Worm (Caenorhabditis elegans) whole organism, late embryonic: Measurements from ENCODE around the gene zzz-1.

Source experiments
- C08G9.2 ChIP-seq: sonication (generic microtip); optimal IDR thresholded peaks from 2 replicates; lab custom pipeline; 2016; ENCODE audit warnings: mild to moderate bottlenecking, missing genetic modification characterization, moderate library complexity, missing compliant biosample characterization
- C38D4.7 ChIP-seq: fragments of 200-800 bp; sonication (Bioruptor generic); optimal IDR thresholded peaks from 2 replicates; lab custom pipeline; 2018; ENCODE audit warnings: mild to moderate bottlenecking, missing genetic modification characterization, moderate library complexity, missing compliant biosample characterization
- F13H6.1 ChIP-seq: sonication (generic microtip); optimal IDR thresholded peaks from 2 replicates; lab custom pipeline; 2016; ENCODE audit warnings: missing genetic modification characterization, missing compliant biosample characterization
- T23F11.4 ChIP-seq: fragments of 200-800 bp; sonication (Bioruptor generic); optimal IDR thresholded peaks from 2 replicates; lab custom pipeline; 2018; ENCODE audit warnings: mild to moderate bottlenecking, missing genetic modification characterization, missing compliant biosample characterization
- Y22D7AL.16 ChIP-seq: sonication (generic microtip); optimal IDR thresholded peaks from 2 replicates; lab custom pipeline; 2016; ENCODE audit warnings: missing genetic modification characterization, missing compliant biosample characterization
- ahr-1 ChIP-seq: sonication (generic microtip); optimal IDR thresholded peaks from 2 replicates; lab custom pipeline; 2016; ENCODE audit warnings: missing genetic modification characterization, missing compliant biosample characterization
- ama-1 ChIP-seq: fragments of 150-350 bp; optimal IDR thresholded peaks from 2 replicates; lab custom pipeline; 2014
- ceh-14 ChIP-seq: sonication (generic microtip); optimal IDR thresholded peaks from 2 replicates; lab custom pipeline; 2016; ENCODE audit warnings: missing genotype, missing genetic modification characterization, missing compliant biosample characterization
- ceh-18 ChIP-seq: sonication (generic microtip); optimal IDR thresholded peaks from 2 replicates; lab custom pipeline; 2016; ENCODE audit warnings: missing genetic modification characterization, missing compliant biosample characterization
- ceh-19 ChIP-seq: fragments of 200-800 bp; sonication (Bioruptor generic); optimal IDR thresholded peaks from 2 replicates; lab custom pipeline; 2018; ENCODE audit warnings: mild to moderate bottlenecking, missing genetic modification characterization, missing compliant biosample characterization
- ceh-2 ChIP-seq: sonication (generic microtip); optimal IDR thresholded peaks from 2 replicates; lab custom pipeline; 2016; ENCODE audit warnings: missing genotype, missing genetic modification characterization, missing compliant biosample characterization
- ceh-22 ChIP-seq: sonication (generic microtip); optimal IDR thresholded peaks from 2 replicates; lab custom pipeline; 2017; ENCODE audit warnings: missing biosample characterization, missing genetic modification characterization
- ceh-31 ChIP-seq: sonication (generic microtip); optimal IDR thresholded peaks from 2 replicates; lab custom pipeline; 2016; ENCODE audit warnings: missing genetic modification characterization, missing compliant biosample characterization
- ceh-34 ChIP-seq: sonication (generic microtip); optimal IDR thresholded peaks from 2 replicates; lab custom pipeline; 2016; ENCODE audit warnings: mild to moderate bottlenecking, missing genetic modification characterization, missing compliant biosample characterization
- ceh-45 ChIP-seq: fragments of 200-800 bp; sonication (Bioruptor generic); IDR thresholded peaks from 2 replicates; pipeline ENCODE4 v1.3.6; 2022; ENCODE audit warnings: missing genetic modification reagents, missing genetic modification characterization, missing compliant biosample characterization
- ceh-6 ChIP-seq: fragments of 200-800 bp; sonication (Bioruptor generic); optimal IDR thresholded peaks from 2 replicates; lab custom pipeline; 2018; ENCODE audit warnings: mild to moderate bottlenecking, missing genetic modification characterization, missing compliant biosample characterization
- ceh-9 ChIP-seq: sonication (generic microtip); optimal IDR thresholded peaks from 2 replicates; lab custom pipeline; 2016; ENCODE audit warnings: mild to moderate bottlenecking, missing genetic modification characterization, inconsistent platforms, missing compliant biosample characterization
- elt-2 ChIP-seq: sonication (generic microtip); optimal IDR thresholded peaks from 2 replicates; lab custom pipeline; 2016; ENCODE audit warnings: missing genetic modification reagents, missing genetic modification characterization, missing compliant biosample characterization
- elt-4 ChIP-seq: sonication (generic microtip); optimal IDR thresholded peaks from 2 replicates; lab custom pipeline; 2016; ENCODE audit warnings: missing genetic modification characterization, missing compliant biosample characterization
- ets-4 ChIP-seq: sonication (generic microtip); optimal IDR thresholded peaks from 2 replicates; lab custom pipeline; 2016; ENCODE audit warnings: missing genetic modification characterization, missing compliant biosample characterization
- fax-1 ChIP-seq: sonication (generic microtip); optimal IDR thresholded peaks from 2 replicates; lab custom pipeline; 2016; ENCODE audit warnings: missing genotype, missing genetic modification characterization, missing compliant biosample characterization
- fkh-10 ChIP-seq: fragments of 150-350 bp; optimal IDR thresholded peaks from 2 replicates; lab custom pipeline; 2014; ENCODE audit warnings: missing biosample characterization, missing genetic modification reagents, missing genetic modification characterization
- gmeb-2 ChIP-seq: sonication (generic microtip); optimal IDR thresholded peaks from 2 replicates; lab custom pipeline; 2016; ENCODE audit warnings: missing genetic modification characterization, inconsistent platforms, missing compliant biosample characterization
- hlh-13 ChIP-seq: fragments of 200-800 bp; sonication (Bioruptor generic); optimal IDR thresholded peaks from 2 replicates; lab custom pipeline; 2018; ENCODE audit warnings: mild to moderate bottlenecking, missing genetic modification characterization, missing compliant biosample characterization
- hlh-15 ChIP-seq: sonication (generic microtip); optimal IDR thresholded peaks from 2 replicates; lab custom pipeline; 2016; ENCODE audit warnings: missing genetic modification characterization, missing compliant biosample characterization
- hlh-30 ChIP-seq: sonication (generic microtip); optimal IDR thresholded peaks from 2 replicates; lab custom pipeline; 2017; ENCODE audit warnings: antibody characterized with exemption, missing genetic modification characterization, missing compliant biosample characterization; ENCODE audit not compliant: insufficient read depth
- hlh-8 ChIP-seq: sonication (generic microtip); optimal IDR thresholded peaks from 2 replicates; lab custom pipeline; 2016; ENCODE audit warnings: missing genotype, missing genetic modification characterization, missing compliant biosample characterization
- lim-6 ChIP-seq: sonication (generic microtip); optimal IDR thresholded peaks from 2 replicates; lab custom pipeline; 2016; ENCODE audit warnings: missing genetic modification characterization, missing compliant biosample characterization
- madf-2 ChIP-seq: sonication (generic microtip); optimal IDR thresholded peaks from 2 replicates; lab custom pipeline; 2017; ENCODE audit warnings: missing genetic modification characterization, missing compliant biosample characterization
- mec-3 ChIP-seq: sonication (generic microtip); optimal IDR thresholded peaks from 2 replicates; lab custom pipeline; 2016; ENCODE audit warnings: borderline replicate concordance, missing genetic modification characterization, missing compliant biosample characterization
- nfya-1 ChIP-seq: sonication (generic microtip); optimal IDR thresholded peaks from 2 replicates; lab custom pipeline; 2017; ENCODE audit warnings: missing genetic modification characterization, mild to moderate bottlenecking, missing compliant biosample characterization, antibody characterized with exemption, moderate library complexity
- npax-4 ChIP-seq: sonication (generic microtip); optimal IDR thresholded peaks from 2 replicates; lab custom pipeline; 2016; ENCODE audit warnings: missing genetic modification characterization, missing compliant biosample characterization
- odd-2 ChIP-seq: sonication (generic microtip); optimal IDR thresholded peaks from 2 replicates; lab custom pipeline; 2017; ENCODE audit warnings: antibody characterized with exemption, mild to moderate bottlenecking, missing genetic modification characterization, missing compliant biosample characterization
- pat-9 ChIP-seq: fragments of 200-800 bp; sonication (Bioruptor generic); optimal IDR thresholded peaks from 2 replicates; lab custom pipeline; 2018; ENCODE audit warnings: mild to moderate bottlenecking, missing genetic modification characterization, moderate library complexity, missing compliant biosample characterization
- pax-1 ChIP-seq: fragments of 150-350 bp; optimal IDR thresholded peaks from 2 replicates; lab custom pipeline; 2014; ENCODE audit warnings: missing biosample characterization, missing genetic modification characterization
- ref-2 ChIP-seq: sonication (generic microtip); optimal IDR thresholded peaks from 2 replicates; lab custom pipeline; 2016; ENCODE audit warnings: missing genetic modification characterization, missing compliant biosample characterization
- sdc-2 ChIP-seq: sonication (generic microtip); optimal IDR thresholded peaks from 2 replicates; lab custom pipeline; 2016; ENCODE audit warnings: missing genotype, missing genetic modification characterization, missing compliant biosample characterization
- sox-2 ChIP-seq: fragments of 200-800 bp; sonication (Bioruptor generic); IDR thresholded peaks from 2 replicates; pipeline ENCODE4 v1.3.6; 2022; ENCODE audit warnings: missing genetic modification reagents, missing genetic modification characterization, missing compliant biosample characterization
- tbx-2 ChIP-seq: sonication (generic microtip); optimal IDR thresholded peaks from 2 replicates; lab custom pipeline; 2016; ENCODE audit warnings: missing genetic modification characterization, missing compliant biosample characterization
- tbx-7 ChIP-seq: sonication (generic microtip); optimal IDR thresholded peaks from 2 replicates; lab custom pipeline; 2016; ENCODE audit warnings: missing genotype, missing genetic modification characterization, missing compliant biosample characterization
- ttx-3 ChIP-seq: sonication (generic microtip); optimal IDR thresholded peaks from 2 replicates; lab custom pipeline; 2016; ENCODE audit warnings: missing genetic modification reagents, missing genetic modification characterization, missing compliant biosample characterization
- unc-3 ChIP-seq, 2 experiments: fragments of 200-800 bp in 1 of 2; sonication (Bioruptor generic) in 1 of 2; sonication (generic microtip) in 1 of 2; conservative IDR thresholded peaks in 1 of 2; optimal IDR thresholded peaks in 1 of 2; 2 replicates each; pipeline versions ENCODE4 v1.3.6 to Lab custom; 2016 to 2022; ENCODE audit warnings: missing compliant biosample characterization in 2 of 2, missing genetic modification characterization in 2 of 2, missing genetic modification reagents in 1 of 2
- unc-86 ChIP-seq: sonication (generic microtip); optimal IDR thresholded peaks from 2 replicates; lab custom pipeline; 2016; ENCODE audit warnings: missing genetic modification characterization, missing compliant biosample characterization
- ztf-16 ChIP-seq: sonication (generic microtip); optimal IDR thresholded peaks from 2 replicates; lab custom pipeline; 2017; ENCODE audit warnings: missing genetic modification characterization, missing compliant biosample characterization

Gene zzz-1

ce11 chrV:10871457-10871861 lies 37.5 kb downstream of the zzz-1 start (continued):
- TF ChIP-seq unc-3 (GFP tag; conservative IDR thresholded peaks at IDR 0.05; lab: Robert Waterston, UW), result no peak
- TF ChIP-seq unc-3 (tag; optimal IDR thresholded peaks at IDR 0.05; lab: Kevin White, UChicago), result no peak
- TF ChIP-seq F13H6.1 (tag; lab: Kevin White, UChicago), result peak; percentile 3
- TF ChIP-seq pax-1 (tag; lab: Kevin White, UChicago), result no peak
- peak; percentile 35 for TF ChIP-seq ceh-14 (tag; lab: Kevin White, UChicago)
- peak; percentile 45 for TF ChIP-seq hlh-30 (tag; lab: Kevin White, UChicago)
- no peak for TF ChIP-seq ceh-22
- no peak for TF ChIP-seq fax-1 (tag; lab: Kevin White, UChicago)
- no peak for TF ChIP-seq ceh-19 (GFP tag; lab: Kevin White, UChicago)
- TF ChIP-seq hlh-15 (tag; lab: Kevin White, UChicago), result no peak
- no peak for TF ChIP-seq mec-3 (tag; lab: Kevin White, UChicago)
- no peak for TF ChIP-seq C38D4.7 (GFP tag; lab: Kevin White, UChicago)
- TF ChIP-seq pat-9 (tag; lab: Kevin White, UChicago), result no peak
- TF ChIP-seq tbx-2, result peak; percentile 20
- TF ChIP-seq ttx-3 (tag; lab: Kevin White, UChicago), result no peak
- TF ChIP-seq unc-86 (tag; lab: Kevin White, UChicago), result no peak
- TF ChIP-seq ama-1, result no peak
- no peak for TF ChIP-seq lim-6 (tag; lab: Kevin White, UChicago)
- TF ChIP-seq elt-4 (tag; lab: Kevin White, UChicago), result no peak
- TF ChIP-seq elt-2 (tag; lab: Kevin White, UChicago), result no peak
- peak; percentile 22 for TF ChIP-seq sdc-2
- peak; percentile 17 for TF ChIP-seq fkh-10 (GFP tag; lab: Kevin White, UChicago)
- peak; percentile 47 for TF ChIP-seq nfya-1 (tag; lab: Kevin White, UChicago)
- TF ChIP-seq C08G9.2, result peak; percentile 29
- peak; percentile 81 for TF ChIP-seq ceh-18
- no peak for TF ChIP-seq ceh-45 (GFP tag; lab: Robert Waterston, UW)
- no peak for TF ChIP-seq ceh-2 (tag; lab: Kevin White, UChicago)
- no peak for TF ChIP-seq ahr-1 (tag; lab: Kevin White, UChicago)
- no peak for TF ChIP-seq ceh-6 (GFP tag; lab: Kevin White, UChicago)
- no peak for TF ChIP-seq madf-2 (tag; lab: Kevin White, UChicago)
- no peak for TF ChIP-seq hlh-13 (GFP tag; lab: Kevin White, UChicago)
- no peak for TF ChIP-seq ceh-9 (tag; lab: Kevin White, UChicago)
- TF ChIP-seq ztf-16, result no peak
- no peak for TF ChIP-seq ceh-34
- TF ChIP-seq sox-2, result no peak
- no peak for TF ChIP-seq ets-4 (tag; lab: Kevin White, UChicago)

- TF ChIP-seq ttx-3 (tag; lab: Kevin White, UChicago) (no peak), ceh-31 (tag; lab: Kevin White, UChicago) (no peak), sox-2 (no peak), ref-2 (tag; lab: Kevin White, UChicago) (no peak), T23F11.4 (GFP tag; lab: Kevin White, UChicago) (no peak), npax-4 (tag; lab: Kevin White, UChicago) (no peak), tbx-7 (tag; lab: Kevin White, UChicago) (no peak), tbx-2 (no peak), gmeb-2 (tag; lab: Kevin White, UChicago) (no peak), hlh-8 (no peak), odd-2 (tag; lab: Kevin White, UChicago) (no peak), Y22D7AL.16 (tag; lab: Kevin White, UChicago) (no peak), F13H6.1 (tag; lab: Kevin White, UChicago) (no peak)
Observed at ce11 chrV:10870050-10870449, 38.9 kb downstream of the zzz-1 start.
